Fruit fly (Drosophila melanogaster) whole organism: Measurements from ENCODE around the gene Nepl9.

Source experiments
- CG8478 ChIP-seq: fragments of >200 bp; optimal IDR thresholded peaks from 2 replicates; lab custom pipeline; 2018; ENCODE audit warnings: inconsistent platforms
- psq ChIP-seq: fragments of >200 bp; optimal IDR thresholded peaks from 2 replicates; lab custom pipeline; 2017
- usp ChIP-seq: fragments of >200 bp; optimal IDR thresholded peaks from 2 replicates; lab custom pipeline; 2017; ENCODE audit warnings: missing biosample characterization, missing genetic modification characterization, mixed read lengths

- TF ChIP-seq usp (no peak), CG8478 (lab: Kevin White, UChicago) (no peak), psq (no peak)
These were observed 18.6 kb downstream of the Nepl9 start for dm6 chr2L:16818335-16818973.
